Worm (Caenorhabditis elegans) whole organism, late embryonic: ENCODE results near the gene C15H9.3.

Source experiments
- F13H6.1 ChIP-seq: sonication (generic microtip); optimal IDR thresholded peaks from 2 replicates; lab custom pipeline; 2016; ENCODE audit warnings: missing genetic modification characterization, missing compliant biosample characterization
- K09A11.1 ChIP-seq: sonication (generic microtip); optimal IDR thresholded peaks from 2 replicates; lab custom pipeline; 2017; ENCODE audit warnings: antibody characterized with exemption, mild to moderate bottlenecking, missing genetic modification characterization, missing compliant biosample characterization; ENCODE audit not compliant: insufficient read depth
- Y22D7AL.16 ChIP-seq: sonication (generic microtip); optimal IDR thresholded peaks from 2 replicates; lab custom pipeline; 2016; ENCODE audit warnings: missing genetic modification characterization, missing compliant biosample characterization
- ahr-1 ChIP-seq: sonication (generic microtip); optimal IDR thresholded peaks from 2 replicates; lab custom pipeline; 2016; ENCODE audit warnings: missing genetic modification characterization, missing compliant biosample characterization
- ama-1 ChIP-seq: fragments of 150-350 bp; optimal IDR thresholded peaks from 2 replicates; lab custom pipeline; 2014
- ceh-14 ChIP-seq: sonication (generic microtip); optimal IDR thresholded peaks from 2 replicates; lab custom pipeline; 2016; ENCODE audit warnings: missing genotype, missing genetic modification characterization, missing compliant biosample characterization
- ceh-18 ChIP-seq: sonication (generic microtip); optimal IDR thresholded peaks from 2 replicates; lab custom pipeline; 2016; ENCODE audit warnings: missing genetic modification characterization, missing compliant biosample characterization
- ceh-19 ChIP-seq: fragments of 200-800 bp; sonication (Bioruptor generic); optimal IDR thresholded peaks from 2 replicates; lab custom pipeline; 2018; ENCODE audit warnings: mild to moderate bottlenecking, missing genetic modification characterization, missing compliant biosample characterization
- ceh-2 ChIP-seq: sonication (generic microtip); optimal IDR thresholded peaks from 2 replicates; lab custom pipeline; 2016; ENCODE audit warnings: missing genotype, missing genetic modification characterization, missing compliant biosample characterization
- ceh-22 ChIP-seq: sonication (generic microtip); optimal IDR thresholded peaks from 2 replicates; lab custom pipeline; 2017; ENCODE audit warnings: missing biosample characterization, missing genetic modification characterization
- ceh-24 ChIP-seq: sonication (generic microtip); optimal IDR thresholded peaks from 2 replicates; lab custom pipeline; 2016; ENCODE audit warnings: mild to moderate bottlenecking, missing genetic modification characterization, missing compliant biosample characterization
- ceh-30 ChIP-seq: fragments of 150-350 bp; optimal IDR thresholded peaks from 2 replicates; lab custom pipeline; 2014; ENCODE audit warnings: missing biosample characterization, missing genetic modification characterization
- ceh-31 ChIP-seq: sonication (generic microtip); optimal IDR thresholded peaks from 2 replicates; lab custom pipeline; 2016; ENCODE audit warnings: missing genetic modification characterization, missing compliant biosample characterization
- ceh-34 ChIP-seq: sonication (generic microtip); optimal IDR thresholded peaks from 2 replicates; lab custom pipeline; 2016; ENCODE audit warnings: mild to moderate bottlenecking, missing genetic modification characterization, missing compliant biosample characterization
- ceh-45 ChIP-seq: fragments of 200-800 bp; sonication (Bioruptor generic); IDR thresholded peaks from 2 replicates; pipeline ENCODE4 v1.3.6; 2022; ENCODE audit warnings: missing genetic modification reagents, missing genetic modification characterization, missing compliant biosample characterization
- ceh-48 ChIP-seq: sonication (generic microtip); optimal IDR thresholded peaks from 2 replicates; lab custom pipeline; 2016; ENCODE audit warnings: missing genetic modification characterization, inconsistent platforms, missing compliant biosample characterization
- dve-1 ChIP-seq: sonication (generic microtip); optimal IDR thresholded peaks from 2 replicates; lab custom pipeline; 2017; ENCODE audit warnings: antibody characterized with exemption, mild to moderate bottlenecking, missing genetic modification characterization, missing compliant biosample characterization
- elt-2 ChIP-seq: sonication (generic microtip); optimal IDR thresholded peaks from 2 replicates; lab custom pipeline; 2016; ENCODE audit warnings: missing genetic modification reagents, missing genetic modification characterization, missing compliant biosample characterization
- elt-4 ChIP-seq: sonication (generic microtip); optimal IDR thresholded peaks from 2 replicates; lab custom pipeline; 2016; ENCODE audit warnings: missing genetic modification characterization, missing compliant biosample characterization
- ets-4 ChIP-seq: sonication (generic microtip); optimal IDR thresholded peaks from 2 replicates; lab custom pipeline; 2016; ENCODE audit warnings: missing genetic modification characterization, missing compliant biosample characterization
- eyg-1 ChIP-seq: sonication (generic microtip); optimal IDR thresholded peaks from 2 replicates; lab custom pipeline; 2016; ENCODE audit warnings: missing genotype, missing genetic modification characterization, missing compliant biosample characterization
- fax-1 ChIP-seq: sonication (generic microtip); optimal IDR thresholded peaks from 2 replicates; lab custom pipeline; 2016; ENCODE audit warnings: missing genotype, missing genetic modification characterization, missing compliant biosample characterization
- fkh-10 ChIP-seq: fragments of 150-350 bp; optimal IDR thresholded peaks from 2 replicates; lab custom pipeline; 2014; ENCODE audit warnings: missing biosample characterization, missing genetic modification reagents, missing genetic modification characterization
- gmeb-2 ChIP-seq: sonication (generic microtip); optimal IDR thresholded peaks from 2 replicates; lab custom pipeline; 2016; ENCODE audit warnings: missing genetic modification characterization, inconsistent platforms, missing compliant biosample characterization
- hlh-6 ChIP-seq: sonication (generic microtip); optimal IDR thresholded peaks from 2 replicates; lab custom pipeline; 2016; ENCODE audit warnings: missing genotype, missing genetic modification characterization, missing compliant biosample characterization
- hlh-8 ChIP-seq: sonication (generic microtip); optimal IDR thresholded peaks from 2 replicates; lab custom pipeline; 2016; ENCODE audit warnings: missing genotype, missing genetic modification characterization, missing compliant biosample characterization
- mec-3 ChIP-seq: sonication (generic microtip); optimal IDR thresholded peaks from 2 replicates; lab custom pipeline; 2016; ENCODE audit warnings: borderline replicate concordance, missing genetic modification characterization, missing compliant biosample characterization
- nfya-1 ChIP-seq: sonication (generic microtip); optimal IDR thresholded peaks from 2 replicates; lab custom pipeline; 2017; ENCODE audit warnings: missing genetic modification characterization, mild to moderate bottlenecking, missing compliant biosample characterization, antibody characterized with exemption, moderate library complexity
- nhr-232 ChIP-seq: sonication (generic microtip); optimal IDR thresholded peaks from 2 replicates; lab custom pipeline; 2016; ENCODE audit warnings: missing genetic modification characterization, missing compliant biosample characterization
- npax-4 ChIP-seq: sonication (generic microtip); optimal IDR thresholded peaks from 2 replicates; lab custom pipeline; 2016; ENCODE audit warnings: missing genetic modification characterization, missing compliant biosample characterization
- odd-2 ChIP-seq: sonication (generic microtip); optimal IDR thresholded peaks from 2 replicates; lab custom pipeline; 2017; ENCODE audit warnings: antibody characterized with exemption, mild to moderate bottlenecking, missing genetic modification characterization, missing compliant biosample characterization
- pag-3 ChIP-seq: sonication (generic microtip); optimal IDR thresholded peaks from 2 replicates; lab custom pipeline; 2016; ENCODE audit warnings: missing compliant biosample characterization, missing genetic modification characterization, borderline replicate concordance
- pat-9 ChIP-seq: fragments of 200-800 bp; sonication (Bioruptor generic); optimal IDR thresholded peaks from 2 replicates; lab custom pipeline; 2018; ENCODE audit warnings: mild to moderate bottlenecking, missing genetic modification characterization, moderate library complexity, missing compliant biosample characterization
- pax-1 ChIP-seq: fragments of 150-350 bp; optimal IDR thresholded peaks from 2 replicates; lab custom pipeline; 2014; ENCODE audit warnings: missing biosample characterization, missing genetic modification characterization
- pha-4 ChIP-seq: fragments of 150-350 bp; optimal IDR thresholded peaks from 2 replicates; lab custom pipeline; 2018; ENCODE audit warnings: missing biosample characterization, missing genetic modification reagents, missing genetic modification characterization
- pqm-1 ChIP-seq: sonication (generic microtip); optimal IDR thresholded peaks from 2 replicates; lab custom pipeline; 2016; ENCODE audit warnings: missing genetic modification characterization, missing compliant biosample characterization
- pros-1 ChIP-seq: fragments of 150-350 bp; optimal IDR thresholded peaks from 2 replicates; lab custom pipeline; 2014; ENCODE audit warnings: missing biosample characterization, missing genetic modification reagents, missing genetic modification characterization
- rnt-1 ChIP-seq: sonication (generic microtip); optimal IDR thresholded peaks from 2 replicates; lab custom pipeline; 2016; ENCODE audit warnings: missing genetic modification characterization, missing compliant biosample characterization
- sdc-2 ChIP-seq: sonication (generic microtip); optimal IDR thresholded peaks from 2 replicates; lab custom pipeline; 2016; ENCODE audit warnings: missing genotype, missing genetic modification characterization, missing compliant biosample characterization
- sox-2 ChIP-seq: fragments of 200-800 bp; sonication (Bioruptor generic); IDR thresholded peaks from 2 replicates; pipeline ENCODE4 v1.3.6; 2022; ENCODE audit warnings: missing genetic modification reagents, missing genetic modification characterization, missing compliant biosample characterization
- syd-9 ChIP-seq: sonication (generic microtip); optimal IDR thresholded peaks from 2 replicates; lab custom pipeline; 2016; ENCODE audit warnings: mild to moderate bottlenecking, missing genetic modification characterization, moderate library complexity, missing compliant biosample characterization
- tbx-2 ChIP-seq: sonication (generic microtip); optimal IDR thresholded peaks from 2 replicates; lab custom pipeline; 2016; ENCODE audit warnings: missing genetic modification characterization, missing compliant biosample characterization
- unc-3 ChIP-seq, 2 experiments: fragments of 200-800 bp in 1 of 2; sonication (Bioruptor generic) in 1 of 2; sonication (generic microtip) in 1 of 2; conservative IDR thresholded peaks in 1 of 2; optimal IDR thresholded peaks in 1 of 2; 2 replicates each; pipeline versions ENCODE4 v1.3.6 to Lab custom; 2016 to 2022; ENCODE audit warnings: missing compliant biosample characterization in 2 of 2, missing genetic modification characterization in 2 of 2, missing genetic modification reagents in 1 of 2
- unc-42 ChIP-seq: sonication (generic microtip); optimal IDR thresholded peaks from 2 replicates; lab custom pipeline; 2016; ENCODE audit warnings: missing genotype, missing genetic modification characterization, missing compliant biosample characterization
- unc-55 ChIP-seq: sonication (generic microtip); optimal IDR thresholded peaks from 2 replicates; lab custom pipeline; 2017; ENCODE audit warnings: missing biosample characterization, missing genetic modification reagents, missing genetic modification characterization
- zip-5 ChIP-seq: sonication (generic microtip); optimal IDR thresholded peaks from 2 replicates; lab custom pipeline; 2016; ENCODE audit warnings: missing genetic modification characterization, missing compliant biosample characterization

C15H9.3 gene

DNA sequence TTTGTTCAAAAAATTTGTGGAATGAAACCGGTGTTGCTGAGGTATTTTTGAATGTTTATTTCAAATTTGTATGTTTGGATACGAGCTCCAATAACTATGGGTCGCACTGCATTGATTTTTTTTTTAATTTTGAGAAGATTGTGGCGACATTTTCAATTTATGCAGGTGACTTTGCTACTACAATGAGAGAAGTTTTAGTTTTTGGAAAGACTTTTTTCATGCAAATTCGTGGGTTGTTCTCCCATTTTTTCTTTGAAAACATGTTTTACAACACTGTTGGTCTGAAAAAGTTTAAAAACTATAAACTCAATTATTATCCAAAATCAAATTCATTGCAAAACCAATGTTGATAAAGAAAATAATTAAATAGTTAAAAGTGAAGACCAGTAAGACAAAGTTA is 26.9 kb upstream of the C15H9.3 start:
- TF ChIP-seq hlh-6 (tag; lab: Kevin White, UChicago) (no peak), fkh-10 (GFP tag; lab: Kevin White, UChicago) (no peak), ceh-45 (no peak), sdc-2 (tag; lab: Kevin White, UChicago) (no peak), gmeb-2 (tag; lab: Kevin White, UChicago) (no peak), odd-2 (tag; lab: Kevin White, UChicago) (no peak), unc-42 (tag; lab: Kevin White, UChicago) (no peak), ets-4 (tag; lab: Kevin White, UChicago) (no peak), unc-55 (GFP tag; lab: Kevin White, UChicago) (no peak), ama-1 (lab: Kevin White, UChicago) (no peak), hlh-8 (tag; lab: Kevin White, UChicago) (no peak), F13H6.1 (no peak), syd-9 (tag; lab: Kevin White, UChicago) (no peak), pqm-1 (tag; lab: Kevin White, UChicago) (no peak), elt-2 (tag; lab: Kevin White, UChicago) (no peak), fax-1 (tag; lab: Kevin White, UChicago) (no peak), ceh-22 (tag; lab: Kevin White, UChicago) (no peak), pag-3 (no peak), pax-1 (tag; lab: Kevin White, UChicago) (no peak), ceh-2 (tag; lab: Kevin White, UChicago) (no peak)
- TF ChIP-seq, all 69 proteins: peak for 0

DNA sequence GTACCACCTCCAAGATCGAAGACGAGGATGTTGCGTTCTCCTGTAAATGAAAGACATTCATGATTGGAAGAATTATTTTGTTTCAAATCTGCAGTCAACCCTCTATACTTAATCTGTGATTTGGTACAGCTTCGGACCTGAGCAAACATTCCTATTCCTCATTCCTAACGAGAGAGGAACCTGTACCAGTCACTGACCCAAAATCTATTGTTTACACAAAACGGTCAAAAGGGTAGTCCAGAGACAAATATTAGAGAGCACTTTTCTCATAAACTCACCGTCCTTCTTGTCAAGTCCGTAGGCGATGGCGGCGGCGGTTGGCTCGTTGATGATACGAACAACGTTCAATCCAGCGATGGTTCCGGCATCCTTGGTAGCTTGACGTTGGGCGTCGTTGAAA is 24.8 kb upstream of the C15H9.3 start:
- no peak for TF ChIP-seq ceh-24 (tag; lab: Kevin White, UChicago)
- TF ChIP-seq hlh-6 (tag; lab: Kevin White, UChicago): no peak
- TF ChIP-seq fkh-10 (GFP tag; lab: Kevin White, UChicago): no peak
- no peak for TF ChIP-seq nhr-232 (tag; lab: Kevin White, UChicago)
- TF ChIP-seq ets-4 (tag; lab: Kevin White, UChicago): no peak

DNA sequence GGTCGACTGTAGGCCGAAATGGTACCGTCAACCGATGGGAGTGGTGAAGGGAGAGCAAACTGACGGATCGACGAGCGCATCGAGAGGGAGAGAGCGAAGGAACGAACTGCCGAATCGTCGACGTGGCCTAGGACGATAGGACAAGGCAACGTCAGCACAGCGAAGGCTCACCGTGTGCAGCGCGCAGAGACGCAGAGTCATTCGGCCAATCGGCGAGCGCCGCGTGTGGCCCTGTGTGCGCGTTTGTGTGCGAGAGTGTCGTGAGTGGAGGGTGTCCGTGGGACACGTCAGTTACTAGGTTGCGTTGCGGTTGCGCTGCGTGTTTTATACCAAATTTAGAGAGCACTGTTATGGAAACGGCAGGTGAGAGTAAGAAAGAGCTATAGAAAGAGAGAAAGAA is 23.6 kb upstream of the C15H9.3 start, which contains the start of gene hsp-3:
Gene hsp-3 (minus strand): TSS at position 158 of the 400 bp plus-strand sequence.
- TF ChIP-seq ceh-2 (tag; lab: Kevin White, UChicago) (peak; percentile 47), ceh-31 (tag; lab: Kevin White, UChicago) (peak; percentile 90), ceh-18 (tag; lab: Kevin White, UChicago) (peak; percentile 79), elt-2 (tag; lab: Kevin White, UChicago) (peak; percentile 81), ceh-48 (tag; lab: Kevin White, UChicago) (no peak), hlh-6 (tag; lab: Kevin White, UChicago) (peak; percentile 12), ceh-34 (tag; lab: Kevin White, UChicago) (peak; percentile 95), pat-9 (peak; percentile 52), sox-2 (GFP tag; lab: Robert Waterston, UW) (peak; percentile 12), tbx-2 (tag; lab: Kevin White, UChicago) (peak; percentile 94), odd-2 (tag; lab: Kevin White, UChicago) (no peak), dve-1 (tag; lab: Kevin White, UChicago) (peak; percentile 55), unc-42 (tag; lab: Kevin White, UChicago) (peak; percentile 79), nhr-232 (tag; lab: Kevin White, UChicago) (no peak), pha-4 (tag; lab: Kevin White, UChicago) (no peak), ceh-22 (tag; lab: Kevin White, UChicago) (peak; percentile 81), ahr-1 (tag; lab: Kevin White, UChicago) (peak; percentile 21), unc-3 (GFP tag; conservative IDR thresholded peaks at IDR 0.05; lab: Robert Waterston, UW) (no peak), unc-3 (tag; optimal IDR thresholded peaks at IDR 0.05; lab: Kevin White, UChicago) (no peak), gmeb-2 (tag; lab: Kevin White, UChicago) (no peak), ceh-30 (tag; lab: Kevin White, UChicago) (peak; percentile 59), npax-4 (tag; lab: Kevin White, UChicago) (no peak), pax-1 (tag; lab: Kevin White, UChicago) (peak; percentile 10), zip-5 (tag; lab: Kevin White, UChicago) (no peak), ama-1 (lab: Kevin White, UChicago) (no peak), F13H6.1 (peak; percentile 63), Y22D7AL.16 (no peak), ceh-14 (tag; lab: Kevin White, UChicago) (peak; percentile 67), sdc-2 (tag; lab: Kevin White, UChicago) (peak; percentile 86), ceh-19 (GFP tag; lab: Kevin White, UChicago) (peak; percentile 50), K09A11.1 (tag; lab: Kevin White, UChicago) (peak; percentile 37), pqm-1 (tag; lab: Kevin White, UChicago) (peak; percentile 88), eyg-1 (tag; lab: Kevin White, UChicago) (peak; percentile 67), nfya-1 (tag; lab: Kevin White, UChicago) (peak; percentile 100), ets-4 (tag; lab: Kevin White, UChicago) (peak; percentile 84), elt-4 (tag; lab: Kevin White, UChicago) (no peak), rnt-1 (peak; percentile 75), pros-1 (tag; lab: Kevin White, UChicago) (peak; percentile 85), mec-3 (tag; lab: Kevin White, UChicago) (no peak), syd-9 (tag; lab: Kevin White, UChicago) (peak; percentile 71)
